Worm (Caenorhabditis elegans): ENCODE data around the gene dlhd-1.
A peak's percentile ranks its signal among the peaks of the same experiment; 100 is the strongest.

dlhd-1 gene

ce11 chrII:1172080-1172575, at the start of gene dlhd-1:
Gene dlhd-1, minus strand, starts transcription at chrII:1172130.
- TF ChIP-seq Y53F4B.3 (GFP tag; IDR thresholded peaks at IDR 0.05), result no peak
- no peak for TF ChIP-seq Y53G8AR.9 (GFP tag; conservative IDR thresholded peaks at IDR 0.05)
- no peak for TF ChIP-seq egl-44 (GFP tag; IDR thresholded peaks at IDR 0.05)
- no peak for TF ChIP-seq snpc-1.1 (tag; optimal IDR thresholded peaks at IDR 0.05; ENCODE audit: insufficient read depth)
- no peak for TF ChIP-seq T26A5.8 (tag; optimal IDR thresholded peaks at IDR 0.05)
- no peak for TF ChIP-seq K11D2.4 (GFP tag; IDR thresholded peaks at IDR 0.05)
- TF ChIP-seq hmg-20 (GFP tag; IDR thresholded peaks at IDR 0.05), result no peak
- TF ChIP-seq nhr-80 (tag; optimal IDR thresholded peaks at IDR 0.05), result peak; percentile 14

ce11 chrII:1217269-1217668, 45.3 kb upstream of the dlhd-1 start:
- TF ChIP-seq hmg-1.2 (GFP tag; IDR thresholded peaks at IDR 0.05), result peak; percentile 87
- no peak for TF ChIP-seq ceh-27 (GFP tag; optimal IDR thresholded peaks at IDR 0.05)

- TF ChIP-seq egl-18 (GFP tag; IDR thresholded peaks at IDR 0.05) (no peak), rec-8 (tag; optimal IDR thresholded peaks at IDR 0.05) (no peak), nhr-90 (tag; optimal IDR thresholded peaks at IDR 0.05) (no peak), dpff-1 (tag; optimal IDR thresholded peaks at IDR 0.05) (no peak), nfya-1 (tag; optimal IDR thresholded peaks at IDR 0.05; ENCODE audit: borderline replicate concordance, insufficient read depth) (no peak), lir-1 (GFP tag; conservative IDR thresholded peaks at IDR 0.05) (no peak), mxl-1 (tag; optimal IDR thresholded peaks at IDR 0.05) (no peak), snpc-3.4 (tag; optimal IDR thresholded peaks at IDR 0.05) (no peak), ztf-25 (GFP tag; IDR thresholded peaks at IDR 0.05) (no peak), egl-44 (GFP tag; IDR thresholded peaks at IDR 0.05) (no peak), atf-7 (tag; optimal IDR thresholded peaks at IDR 0.05) (no peak), hlh-12 (tag; optimal IDR thresholded peaks at IDR 0.05) (no peak), lin-40 (tag; optimal IDR thresholded peaks at IDR 0.05) (no peak), nhr-179 (tag; optimal IDR thresholded peaks at IDR 0.05) (no peak), repo-1 (tag; optimal IDR thresholded peaks at IDR 0.05) (no peak), nhr-80 (tag; optimal IDR thresholded peaks at IDR 0.05) (no peak), Y53F4B.3 (GFP tag; IDR thresholded peaks at IDR 0.05) (no peak), rcor-1 (GFP tag; IDR thresholded peaks at IDR 0.05) (no peak)
Measured at ce11 chrII:1214627-1215026, 42.7 kb upstream of the dlhd-1 start.

- TF ChIP-seq ztf-22 (GFP tag; optimal IDR thresholded peaks at IDR 0.05), result no peak
- TF ChIP-seq madf-10 (tag; optimal IDR thresholded peaks at IDR 0.05), result no peak
- no peak for TF ChIP-seq cebp-1 (GFP tag; IDR thresholded peaks at IDR 0.05)
- TF ChIP-seq cebp-1 (tag; optimal IDR thresholded peaks at IDR 0.05), result peak; percentile 5
Measured at ce11 chrII:1203523-1203922, 31.6 kb upstream of the dlhd-1 start.

ce11 chrII:1199987-1200386, 28.1 kb upstream of the dlhd-1 start:
- TF ChIP-seq rpc-1 (optimal IDR thresholded peaks at IDR 0.05) (no peak), rpc-1 (tag; optimal IDR thresholded peaks at IDR 0.05) (no peak), rec-8 (tag; optimal IDR thresholded peaks at IDR 0.05) (no peak), ceh-58 (GFP tag; IDR thresholded peaks at IDR 0.05) (no peak), xnd-1 (tag; optimal IDR thresholded peaks at IDR 0.05) (no peak), efl-1 (GFP tag; optimal IDR thresholded peaks at IDR 0.05) (no peak), atf-7 (tag; optimal IDR thresholded peaks at IDR 0.05) (no peak), nhr-80 (tag; optimal IDR thresholded peaks at IDR 0.05) (no peak), ama-1 (optimal IDR thresholded peaks at IDR 0.05) (no peak), ama-1 (GFP tag; optimal IDR thresholded peaks at IDR 0.05) (no peak)
